Fruit fly (Drosophila melanogaster) ovary, adult (tissue): ENCODE data around the gene CG34348.

Experiments used
- CG17801 ChIP-seq: fragments of 200-800 bp; optimal IDR thresholded peaks from 2 replicates; lab custom pipeline; 2019; ENCODE audit warnings: missing biosample characterization, mild to moderate bottlenecking, missing genetic modification characterization, moderate library complexity; ENCODE audit not compliant: partially characterized antibody

Gene CG34348

dm6 chrX:11339868-11340548 is at the start of gene CG34348, which contains the start of gene Kap3:
TSS of gene CG34348 (plus strand) at chrX:11339873.
TSS of gene Kap3 (minus strand) at chrX:11340084.
- no peak for TF ChIP-seq CG17801 (GFP tag; lab: Kevin White, UChicago)

dm6 chrX:11293567-11293966 is 46.1 kb upstream of the CG34348 start:
- no peak for TF ChIP-seq CG17801 (GFP tag; lab: Kevin White, UChicago)

DNA sequence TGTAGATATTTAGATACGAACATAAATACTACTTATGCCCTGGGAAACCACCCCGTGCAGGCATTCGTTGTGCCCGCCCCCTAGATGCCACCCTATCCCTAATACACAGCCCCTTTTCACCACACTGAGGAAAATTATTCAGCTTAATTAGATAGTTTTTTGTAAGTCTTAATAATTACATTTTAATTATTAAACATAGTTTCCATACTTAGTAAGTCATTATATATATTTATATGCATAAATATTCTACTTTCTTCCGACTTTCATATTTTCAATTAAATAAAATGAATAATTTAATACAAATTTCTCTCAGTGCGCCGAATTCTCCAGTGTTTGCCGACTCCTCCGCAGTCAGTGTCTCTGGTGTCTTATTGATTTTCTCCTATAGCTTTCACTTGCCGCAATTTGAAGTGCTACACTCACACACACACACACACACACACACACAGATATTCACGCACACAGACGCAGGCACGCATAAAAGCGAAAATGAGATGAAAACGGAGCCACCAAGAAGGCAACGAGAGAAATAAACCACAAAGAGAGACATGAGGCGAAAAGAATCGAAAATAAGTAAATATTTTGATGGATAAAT is 44.2 kb upstream of the CG34348 start:
- TF ChIP-seq CG17801 (GFP tag; lab: Kevin White, UChicago): no peak

dm6 chrX:11302683-11303082 is 37.0 kb upstream of the CG34348 start, which contains the start of gene CG44422:
TSS of gene CG44422 (minus strand) at chrX:11302783.
- no peak for TF ChIP-seq CG17801 (GFP tag; lab: Kevin White, UChicago)

- TF ChIP-seq CG17801 (GFP tag; lab: Kevin White, UChicago): no peak
Observed at dm6 chrX:11311108-11311507, 28.6 kb upstream of the CG34348 start, which contains the start of gene Ir10a. TSS of gene Ir10a (minus strand) at chrX:11311208.

- TF ChIP-seq CG17801 (GFP tag; lab: Kevin White, UChicago): no peak
Observed at dm6 chrX:11319916-11320315, 19.8 kb upstream of the CG34348 start.

dm6 chrX:11322257-11322656 is 17.4 kb upstream of the CG34348 start, which contains the start of gene sisA:
TSS of gene sisA (minus strand) at chrX:11322357.
- TF ChIP-seq CG17801 (GFP tag; lab: Kevin White, UChicago): no peak

dm6 chrX:11322659-11323058 is 17.0 kb upstream of the CG34348 start:
- no peak for TF ChIP-seq CG17801 (GFP tag; lab: Kevin White, UChicago)

DNA sequence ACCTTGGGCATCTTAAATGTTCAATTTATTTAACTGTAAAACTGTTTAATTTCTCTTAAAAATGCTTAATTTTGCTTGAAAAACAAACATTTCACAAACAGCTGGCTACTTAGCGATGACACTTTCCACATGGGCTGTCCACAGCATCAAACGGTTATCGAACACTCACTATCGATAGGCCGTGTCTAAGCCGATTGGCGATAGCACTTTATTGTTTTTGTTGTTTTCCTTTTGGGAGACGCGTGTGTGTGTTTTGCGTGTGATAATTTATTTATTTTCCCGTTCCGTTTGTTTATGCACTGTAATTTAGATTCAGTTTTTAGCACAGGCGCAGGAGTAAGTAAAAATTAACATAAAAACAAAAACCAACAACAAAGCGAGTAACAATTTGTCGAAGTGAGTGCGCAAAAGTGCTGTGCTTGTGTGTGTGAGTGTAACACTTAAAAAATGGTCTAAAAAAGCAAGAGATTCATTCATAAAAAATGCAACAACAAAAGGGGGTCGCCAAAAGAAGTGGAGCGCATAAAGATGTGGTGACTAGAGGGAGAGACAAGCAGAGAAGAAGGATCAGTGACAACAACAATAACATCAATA is 14.4 kb upstream of the CG34348 start, which contains the start of gene Gapvd1:
TSS of gene Gapvd1 (plus strand) at position 211 of the 594 bp plus-strand sequence.
- peak; percentile 45 for TF ChIP-seq CG17801 (GFP tag; lab: Kevin White, UChicago)

DNA sequence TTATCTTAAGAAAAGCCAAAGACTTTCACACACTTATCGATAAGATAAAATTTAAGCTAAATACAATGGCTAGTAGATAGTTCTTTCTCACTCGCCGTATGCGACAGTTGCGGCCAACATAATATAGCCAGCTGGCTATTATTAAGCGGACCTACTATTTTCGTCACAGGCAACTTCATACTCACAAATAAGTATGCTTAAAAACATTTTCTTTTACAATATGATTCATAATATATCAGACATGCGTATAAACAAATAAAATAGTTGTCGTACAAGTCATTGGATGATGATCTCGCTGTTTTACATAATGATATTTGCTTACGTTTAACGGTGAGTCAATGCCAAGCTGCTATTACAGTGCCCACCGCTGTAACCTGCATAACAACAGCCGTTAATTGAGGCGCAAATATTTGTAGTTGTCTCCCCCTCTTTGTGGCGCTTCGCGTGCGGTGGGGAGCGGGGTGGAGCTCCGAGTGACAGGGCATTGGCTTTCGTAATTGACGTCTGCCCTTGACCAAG is 13.4 kb upstream of the CG34348 start:
- TF ChIP-seq CG17801 (GFP tag; lab: Kevin White, UChicago): peak; percentile 85

- TF ChIP-seq CG17801 (GFP tag; lab: Kevin White, UChicago): peak; percentile 32
Observed at dm6 chrX:11338047-11338747, 1.5 kb upstream of the CG34348 start.

dm6 chrX:11338973-11339867 is 453 bp upstream of the CG34348 start:
- TF ChIP-seq CG17801 (GFP tag; lab: Kevin White, UChicago): peak; percentile 41

- no peak for TF ChIP-seq CG17801 (GFP tag; lab: Kevin White, UChicago)
Observed at dm6 chrX:11340719-11341322, 1.1 kb downstream of the CG34348 start.
